Worm (Caenorhabditis elegans) whole organism, L1 larva: ENCODE results near the gene ZC317.7.

Experiments used
- C04F5.9 ChIP-seq: sonication (generic microtip); optimal IDR thresholded peaks from 2 replicates; lab custom pipeline; 2016; ENCODE audit warnings: missing genetic modification characterization, missing compliant biosample characterization
- C16A3.4 ChIP-seq: fragments of 150-350 bp; optimal IDR thresholded peaks from 2 replicates; lab custom pipeline; 2014; ENCODE audit warnings: missing biosample characterization, missing genetic modification characterization
- C34B4.2 ChIP-seq: sonication (generic microtip); optimal IDR thresholded peaks from 2 replicates; lab custom pipeline; 2017; ENCODE audit warnings: mild to moderate bottlenecking, missing genetic modification characterization, missing compliant biosample characterization
- Y116A8C.19 ChIP-seq: sonication (generic microtip); optimal IDR thresholded peaks from 2 replicates; lab custom pipeline; 2016; ENCODE audit warnings: missing compliant biosample characterization, missing genetic modification characterization, borderline replicate concordance
- aha-1 ChIP-seq: fragments of 150-350 bp; optimal IDR thresholded peaks from 2 replicates; lab custom pipeline; 2014; ENCODE audit warnings: missing biosample characterization, missing genetic modification characterization
- alr-1 ChIP-seq: fragments of 200-800 bp; sonication (Bioruptor generic); optimal IDR thresholded peaks from 2 replicates; lab custom pipeline; 2018; ENCODE audit warnings: borderline replicate concordance, mild to moderate bottlenecking, missing genetic modification characterization, missing compliant biosample characterization
- ama-1 ChIP-seq: fragments of 150-350 bp; optimal IDR thresholded peaks from 2 replicates; lab custom pipeline; 2014
- ceh-63 ChIP-seq: fragments of 200-800 bp; sonication (Bioruptor generic); optimal IDR thresholded peaks from 2 replicates; lab custom pipeline; 2018; ENCODE audit warnings: mild to moderate bottlenecking, missing genetic modification characterization, missing compliant biosample characterization
- ces-1 ChIP-seq: fragments of 150-350 bp; optimal IDR thresholded peaks from 2 replicates; lab custom pipeline; 2014; ENCODE audit warnings: missing biosample characterization, missing genetic modification reagents, missing genetic modification characterization
- efl-3 ChIP-seq: fragments of 200-800 bp; sonication (Bioruptor generic); optimal IDR thresholded peaks from 2 replicates; lab custom pipeline; 2018; ENCODE audit warnings: mild to moderate bottlenecking, missing genetic modification characterization, missing compliant biosample characterization
- egl-27 ChIP-seq, 2 experiments: fragments of 150-350 bp in 1 of 2; sonication (generic microtip); optimal IDR thresholded peaks; 3 replicates each; lab custom pipeline; 2017 to 2018; ENCODE audit warnings: missing biosample characterization in 2 of 2, missing genetic modification characterization in 2 of 2, missing genetic modification reagents in 2 of 2
- elt-2 ChIP-seq: sonication (generic microtip); optimal IDR thresholded peaks from 2 replicates; lab custom pipeline; 2016; ENCODE audit warnings: missing genetic modification characterization, mild to moderate bottlenecking, inconsistent platforms, missing compliant biosample characterization, missing genetic modification reagents
- ets-5 ChIP-seq: fragments of 200-800 bp; sonication (Bioruptor generic); IDR thresholded peaks from 2 replicates; pipeline ENCODE4 v1.3.6; 2022; ENCODE audit warnings: missing genetic modification characterization, missing compliant biosample characterization
- fkh-10 ChIP-seq: sonication (generic microtip); optimal IDR thresholded peaks from 2 replicates; lab custom pipeline; 2017; ENCODE audit warnings: missing biosample characterization, missing genetic modification reagents, missing genetic modification characterization
- fkh-4 ChIP-seq: sonication (generic microtip); optimal IDR thresholded peaks from 2 replicates; lab custom pipeline; 2016; ENCODE audit warnings: missing compliant biosample characterization, missing genetic modification characterization, borderline replicate concordance
- fkh-8 ChIP-seq: sonication (generic microtip); optimal IDR thresholded peaks from 2 replicates; lab custom pipeline; 2016; ENCODE audit warnings: mild to moderate bottlenecking, missing genetic modification characterization, missing compliant biosample characterization
- fos-1 ChIP-seq: fragments of 150-350 bp; optimal IDR thresholded peaks from 2 replicates; lab custom pipeline; 2014; ENCODE audit warnings: missing biosample characterization, missing genetic modification characterization
- grh-1 ChIP-seq: fragments of 200-800 bp; sonication (Bioruptor generic); IDR thresholded peaks from 2 replicates; pipeline ENCODE4 v1.3.6; 2022; ENCODE audit warnings: missing genetic modification reagents, missing genetic modification characterization, missing compliant biosample characterization
- hlh-4 ChIP-seq: sonication (generic microtip); optimal IDR thresholded peaks from 2 replicates; lab custom pipeline; 2016; ENCODE audit warnings: mild to moderate bottlenecking, missing genetic modification characterization, missing compliant biosample characterization
- hpl-2 ChIP-seq: fragments of 150-350 bp; optimal IDR thresholded peaks from 2 replicates; lab custom pipeline; 2014; ENCODE audit warnings: missing biosample characterization, missing genetic modification reagents, missing genetic modification characterization
- irx-1 ChIP-seq: sonication (generic microtip); optimal IDR thresholded peaks from 2 replicates; lab custom pipeline; 2016; ENCODE audit warnings: missing genetic modification characterization, missing compliant biosample characterization
- isw-1 ChIP-seq: fragments of 200-800 bp; sonication (Bioruptor generic); IDR thresholded peaks from 2 replicates; pipeline ENCODE4 v1.3.6; 2022; ENCODE audit warnings: missing genetic modification characterization, missing compliant biosample characterization
- jun-1 ChIP-seq: fragments of 150-350 bp; optimal IDR thresholded peaks from 2 replicates; lab custom pipeline; 2014; ENCODE audit warnings: missing biosample characterization, missing genetic modification reagents, missing genetic modification characterization
- lin-13 ChIP-seq: fragments of 150-350 bp; optimal IDR thresholded peaks from 2 replicates; lab custom pipeline; 2014; ENCODE audit warnings: missing biosample characterization, missing genetic modification reagents, missing genetic modification characterization
- lin-14 ChIP-seq: fragments of 200-800 bp; sonication (Bioruptor generic); optimal IDR thresholded peaks from 2 replicates; lab custom pipeline; 2018; ENCODE audit warnings: mild to moderate bottlenecking, missing genetic modification characterization, moderate library complexity, missing compliant biosample characterization
- lin-15B ChIP-seq: fragments of 150-350 bp; sonication (generic microtip); optimal IDR thresholded peaks from 3 replicates; lab custom pipeline; 2014; ENCODE audit warnings: missing biosample characterization, missing genetic modification characterization
- lin-35 ChIP-seq, 2 experiments: fragments of 150-350 bp; optimal IDR thresholded peaks; 2 replicates each; lab custom pipeline; 2014; ENCODE audit warnings: missing biosample characterization in 2 of 2, missing genetic modification characterization in 2 of 2, missing genetic modification reagents in 2 of 2
- mab-9 ChIP-seq: fragments of 200-800 bp; sonication (Bioruptor generic); IDR thresholded peaks from 2 replicates; pipeline ENCODE4 v1.3.6; 2022; ENCODE audit warnings: missing genetic modification reagents, missing genetic modification characterization, missing compliant biosample characterization
- mdl-1 ChIP-seq, 2 experiments: fragments of 150-350 bp; optimal IDR thresholded peaks; 2 replicates each; lab custom pipeline; 2014 to 2017; ENCODE audit warnings: missing biosample characterization in 2 of 2, missing genetic modification characterization in 2 of 2, inconsistent platforms in 1 of 2
- nhr-11 ChIP-seq: fragments of 150-350 bp; optimal IDR thresholded peaks from 2 replicates; lab custom pipeline; 2014; ENCODE audit warnings: missing biosample characterization, missing genetic modification characterization
- nhr-20 ChIP-seq: sonication (generic microtip); optimal IDR thresholded peaks from 2 replicates; lab custom pipeline; 2016; ENCODE audit warnings: mild to moderate bottlenecking, missing genetic modification characterization, missing compliant biosample characterization
- nhr-77 ChIP-seq: fragments of 150-350 bp; optimal IDR thresholded peaks from 2 replicates; lab custom pipeline; 2014; ENCODE audit warnings: missing biosample characterization, missing genetic modification characterization
- nhr-85 ChIP-seq: sonication (generic microtip); peaks from one replicate; lab custom pipeline; 2016; ENCODE audit warnings: missing genetic modification characterization, inconsistent platforms, missing compliant biosample characterization
- pag-3 ChIP-seq: sonication (generic microtip); optimal IDR thresholded peaks from 2 replicates; lab custom pipeline; 2017; ENCODE audit warnings: missing genetic modification characterization, mild to moderate bottlenecking, missing compliant biosample characterization, antibody characterized with exemption, borderline replicate concordance; ENCODE audit not compliant: insufficient read depth
- skn-1 ChIP-seq: fragments of 150-350 bp; optimal IDR thresholded peaks from 2 replicates; lab custom pipeline; 2014; ENCODE audit warnings: missing biosample characterization, missing genetic modification characterization
- snpc-4 ChIP-seq: fragments of 150-350 bp; optimal IDR thresholded peaks from 2 replicates; lab custom pipeline; 2014; ENCODE audit warnings: missing biosample characterization, missing genetic modification characterization
- snu-23 ChIP-seq: sonication (generic microtip); optimal IDR thresholded peaks from 2 replicates; lab custom pipeline; 2016; ENCODE audit warnings: missing genetic modification characterization, missing compliant biosample characterization
- unc-30 ChIP-seq: sonication (generic microtip); optimal IDR thresholded peaks from 2 replicates; lab custom pipeline; 2017; ENCODE audit warnings: missing biosample characterization, missing genetic modification characterization
- unc-62 ChIP-seq: fragments of 150-350 bp; optimal IDR thresholded peaks from 2 replicates; lab custom pipeline; 2014; ENCODE audit warnings: missing biosample characterization, missing genetic modification reagents, missing genetic modification characterization
- unc-98 ChIP-seq: fragments of 200-800 bp; sonication (Bioruptor generic); IDR thresholded peaks from 2 replicates; pipeline ENCODE4 v1.3.6; 2022; ENCODE audit warnings: missing genetic modification characterization, missing compliant biosample characterization
- xbp-1 ChIP-seq: sonication (generic microtip); optimal IDR thresholded peaks from 2 replicates; lab custom pipeline; 2016; ENCODE audit warnings: missing genetic modification characterization, missing compliant biosample characterization
- ztf-11 ChIP-seq, 2 experiments: sonication (generic microtip); optimal IDR thresholded peaks; 2 replicates each; lab custom pipeline; 2016 to 2017; ENCODE audit warnings: missing genetic modification characterization in 2 of 2, missing biosample characterization in 1 of 2, missing compliant biosample characterization in 1 of 2

Gene ZC317.7

ce11 chrV:5504807-5505442 lies 34.1 kb upstream of the ZC317.7 start, which contains the start of the genes dnj-19 and nhr-47 (continued):
- TF ChIP-seq fkh-8 (peak; percentile 96), irx-1 (tag; lab: Kevin White, UChicago) (peak; percentile 88), unc-98 (peak; percentile 17; the same call in 1 of the 2 replicates), egl-27 (tag; optimal IDR thresholded peaks at IDR 0.05; lab: Kevin White, UChicago) (peak in 1 of 2 experiments; percentile 40), nhr-20 (tag; lab: Kevin White, UChicago) (peak; percentile 96), fkh-10 (GFP tag; lab: Kevin White, UChicago) (peak; percentile 62), snpc-4 (tag; lab: Kevin White, UChicago) (peak; percentile 79), unc-62 (GFP tag; lab: Kevin White, UChicago) (no peak), ets-5 (GFP tag; lab: Robert Waterston, UW) (no peak), efl-3 (GFP tag; lab: Kevin White, UChicago) (peak; percentile 51)

ce11 chrV:5504295-5504694 lies 33.5 kb upstream of the ZC317.7 start:
- 0 out of 2 replicates have a peak, but pooled peaks have one; percentile 41 for TF ChIP-seq ets-5 (GFP tag; lab: Robert Waterston, UW)
- no peak for TF ChIP-seq isw-1 (GFP tag; lab: Robert Waterston, UW)

- TF ChIP-seq ztf-11 (tag; optimal IDR thresholded peaks at IDR 0.05; lab: Kevin White, UChicago) (no peak), ama-1 (lab: Kevin White, UChicago) (peak; percentile 38), lin-35 (GFP tag; optimal IDR thresholded peaks at IDR 0.05; lab: Kevin White, UChicago) (peak in 1 of 2 experiments; percentile 5), xbp-1 (tag; lab: Kevin White, UChicago) (no peak), hpl-2 (GFP tag; lab: Kevin White, UChicago) (no peak), elt-2 (tag; lab: Kevin White, UChicago) (no peak), unc-62 (GFP tag; lab: Kevin White, UChicago) (no peak), ces-1 (GFP tag; lab: Kevin White, UChicago) (no peak), mab-9 (GFP tag; lab: Robert Waterston, UW) (no peak)
Observed at ce11 chrV:5502701-5503100, 31.9 kb upstream of the ZC317.7 start.

ce11 chrV:5499475-5499874 lies 28.6 kb upstream of the ZC317.7 start:
- TF ChIP-seq pag-3 (tag; lab: Kevin White, UChicago) (no peak), nhr-85 (tag; lab: Kevin White, UChicago) (no peak), fkh-4 (tag; lab: Kevin White, UChicago) (no peak), aha-1 (no peak), skn-1 (tag; lab: Kevin White, UChicago) (no peak), nhr-77 (no peak), irx-1 (tag; lab: Kevin White, UChicago) (no peak), lin-13 (GFP tag; lab: Kevin White, UChicago) (no peak), alr-1 (no peak), lin-15B (tag; lab: Kevin White, UChicago) (no peak), hlh-4 (no peak), jun-1 (tag; lab: Kevin White, UChicago) (no peak), fkh-10 (GFP tag; lab: Kevin White, UChicago) (no peak), efl-3 (GFP tag; lab: Kevin White, UChicago) (no peak), mdl-1 (tag; optimal IDR thresholded peaks at IDR 0.05; lab: Kevin White, UChicago) (no peak), unc-30 (no peak)

- TF ChIP-seq C04F5.9 (tag; lab: Kevin White, UChicago) (no peak), Y116A8C.19 (tag; lab: Kevin White, UChicago) (no peak), C34B4.2 (tag; lab: Kevin White, UChicago) (no peak), nhr-11 (tag; lab: Kevin White, UChicago) (no peak), snu-23 (GFP tag; lab: Kevin White, UChicago) (no peak), grh-1 (GFP tag; lab: Robert Waterston, UW) (no peak), mab-9 (GFP tag; lab: Robert Waterston, UW) (no peak), lin-14 (GFP tag; lab: Kevin White, UChicago) (no peak), snpc-4 (tag; lab: Kevin White, UChicago) (no peak), aha-1 (no peak), fkh-4 (tag; lab: Kevin White, UChicago) (no peak), lin-13 (GFP tag; lab: Kevin White, UChicago) (no peak), fos-1 (tag; lab: Kevin White, UChicago) (no peak), C16A3.4 (tag; lab: Kevin White, UChicago) (no peak), ceh-63 (GFP tag; lab: Kevin White, UChicago) (no peak), unc-98 (no peak)
Observed at ce11 chrV:5493447-5493846, 22.6 kb upstream of the ZC317.7 start, which contains the start of gene T05C3.2. TSS of gene T05C3.2 (plus strand) at chrV:5493747.
